Worm (Caenorhabditis elegans): ENCODE data around the gene dgn-1.

- TF ChIP-seq dpl-1 (GFP tag; optimal IDR thresholded peaks at IDR 0.05) = no peak
- TF ChIP-seq unc-130 (tag; optimal IDR thresholded peaks at IDR 0.05) = no peak
- no peak for TF ChIP-seq unc-62 (GFP tag; optimal IDR thresholded peaks at IDR 0.05)
- TF ChIP-seq snpc-4 (tag; optimal IDR thresholded peaks at IDR 0.05) = no peak
- no peak for TF ChIP-seq zip-4 (GFP tag; optimal IDR thresholded peaks at IDR 0.05)
- no peak for TF ChIP-seq ztf-11 (tag; optimal IDR thresholded peaks at IDR 0.05)
- no peak for TF ChIP-seq fkh-10 (GFP tag; optimal IDR thresholded peaks at IDR 0.05)
- no peak for TF ChIP-seq lin-39 (tag; optimal IDR thresholded peaks at IDR 0.05)
- TF ChIP-seq mep-1 (tag; optimal IDR thresholded peaks at IDR 0.05) = no peak
- TF ChIP-seq nhr-11 (tag; optimal IDR thresholded peaks at IDR 0.05) = no peak
- no peak for TF ChIP-seq nhr-76 (tag; optimal IDR thresholded peaks at IDR 0.05)
Observed at ce11 chrX:10885872-10886271, 42.9 kb downstream of the dgn-1 start, which contains the start of gene T21E8.5.

All from whole organism, L1 larva.